Fruit fly (Drosophila melanogaster) whole organism, embryonic: Measurements from ENCODE around the gene Sfp79B.

Experiments
- BEAF-32 ChIP-seq: fragments of 200-800 bp; sonication (Bioruptor generic); optimal IDR thresholded peaks from 3 replicates; lab custom pipeline; 2017; ENCODE audit warnings: missing biosample characterization, missing genetic modification characterization, mild to moderate bottlenecking, moderate library complexity, missing genetic modification reagents
- Bdp1 ChIP-seq: fragments of 200-800 bp; sonication (Bioruptor generic); optimal IDR thresholded peaks from 3 replicates; lab custom pipeline; 2016; ENCODE audit warnings: missing biosample characterization, missing genetic modification characterization
- Bteb2 ChIP-seq: fragments of 200-800 bp; sonication (Bioruptor generic); optimal IDR thresholded peaks from 2 replicates; lab custom pipeline; 2016; ENCODE audit warnings: missing biosample characterization, missing genetic modification characterization
- CG10959 ChIP-seq: fragments of 200-800 bp; sonication (Bioruptor generic); IDR thresholded peaks from 2 replicates; pipeline ENCODE4 v1.3.6; 2022; ENCODE audit warnings: missing biosample characterization, missing genetic modification characterization
- CG11398 ChIP-seq: fragments of 200-800 bp; sonication (Bioruptor generic); optimal IDR thresholded peaks from 2 replicates; lab custom pipeline; 2016; ENCODE audit warnings: missing biosample characterization, missing genetic modification characterization
- CG11560 ChIP-seq: fragments of 200-800 bp; sonication (Bioruptor generic); IDR thresholded peaks from 3 replicates; pipeline ENCODE4 v1.3.6; 2022; ENCODE audit warnings: missing biosample characterization, missing genetic modification characterization
- CG13123 ChIP-seq: fragments of 200-800 bp; sonication (Bioruptor generic); optimal IDR thresholded peaks from 2 replicates; lab custom pipeline; 2016; ENCODE audit warnings: missing biosample characterization, missing genetic modification characterization
- CG14014 ChIP-seq: fragments of 200-800 bp; sonication (Bioruptor generic); IDR thresholded peaks from 2 replicates; pipeline ENCODE4 v1.3.6; 2022; ENCODE audit warnings: missing biosample characterization, missing genetic modification characterization
- CG1603 ChIP-seq: fragments of 200-800 bp; sonication (Bioruptor generic); optimal IDR thresholded peaks from 2 replicates; lab custom pipeline; 2019; ENCODE audit warnings: missing biosample characterization, mild to moderate bottlenecking, missing genetic modification characterization, moderate library complexity
- CG17359 ChIP-seq: fragments of 200-800 bp; sonication (Bioruptor generic); optimal IDR thresholded peaks from 3 replicates; lab custom pipeline; 2018; ENCODE audit warnings: missing biosample characterization, mild to moderate bottlenecking, missing genetic modification characterization, moderate library complexity
- CG17568 ChIP-seq: fragments of 200-800 bp; sonication (Bioruptor generic); optimal IDR thresholded peaks from 2 replicates; lab custom pipeline; 2018; ENCODE audit warnings: missing biosample characterization, mild to moderate bottlenecking, missing genetic modification characterization, moderate library complexity
- CG1792 ChIP-seq: fragments of 200-800 bp; sonication (Bioruptor generic); optimal IDR thresholded peaks from 2 replicates; lab custom pipeline; 2016; ENCODE audit warnings: missing biosample characterization, missing genetic modification characterization
- CG18619 ChIP-seq: fragments of 200-800 bp; sonication (Bioruptor generic); optimal IDR thresholded peaks from 3 replicates; lab custom pipeline; 2017; ENCODE audit warnings: missing biosample characterization, mild to moderate bottlenecking, missing genetic modification characterization
- CG2199 ChIP-seq: fragments of 200-800 bp; sonication (Bioruptor generic); IDR thresholded peaks from 3 replicates; pipeline ENCODE4 v1.3.6; 2022; ENCODE audit warnings: missing biosample characterization, missing genetic modification characterization
- CG32532 ChIP-seq: fragments of 200-800 bp; sonication (Bioruptor generic); IDR thresholded peaks from 2 replicates; pipeline ENCODE4 v1.3.6; 2022; ENCODE audit warnings: missing biosample characterization, missing genetic modification characterization
- CG33213 ChIP-seq: fragments of 200-800 bp; sonication (Bioruptor generic); optimal IDR thresholded peaks from 3 replicates; lab custom pipeline; 2016; ENCODE audit warnings: missing biosample characterization, missing genetic modification characterization
- CG34376 ChIP-seq: fragments of 200-800 bp; sonication (Bioruptor generic); optimal IDR thresholded peaks from 2 replicates; lab custom pipeline; 2018; ENCODE audit warnings: missing biosample characterization, mild to moderate bottlenecking, missing genetic modification characterization
- CG3838 ChIP-seq: fragments of 200-800 bp; sonication (Bioruptor generic); optimal IDR thresholded peaks from 3 replicates; lab custom pipeline; 2016; ENCODE audit warnings: missing biosample characterization, missing genetic modification characterization
- CG3995 ChIP-seq: fragments of 200-800 bp; sonication (Bioruptor generic); optimal IDR thresholded peaks from 3 replicates; lab custom pipeline; 2016; ENCODE audit warnings: missing biosample characterization, missing genetic modification characterization
- CG6683 ChIP-seq: fragments of 200-800 bp; sonication (Bioruptor generic); optimal IDR thresholded peaks from 2 replicates; lab custom pipeline; 2017; ENCODE audit warnings: missing biosample characterization, mild to moderate bottlenecking, missing genetic modification characterization, missing genetic modification reagents
- CG6765 ChIP-seq: fragments of 200-800 bp; sonication (Bioruptor generic); optimal IDR thresholded peaks from 3 replicates; lab custom pipeline; 2017; ENCODE audit warnings: missing biosample characterization, mild to moderate bottlenecking, missing genetic modification characterization
- CG8359 ChIP-seq: fragments of 200-800 bp; sonication (Bioruptor generic); optimal IDR thresholded peaks from 2 replicates; lab custom pipeline; 2017; ENCODE audit warnings: missing biosample characterization, mild to moderate bottlenecking, missing genetic modification characterization, borderline replicate concordance
- CG9215 ChIP-seq: fragments of 200-800 bp; sonication (Bioruptor generic); IDR thresholded peaks from 2 replicates; pipeline ENCODE4 v1.3.6; 2022; ENCODE audit warnings: missing biosample characterization, missing genetic modification characterization
- CHES-1-like ChIP-seq: fragments of 200-800 bp; sonication (Bioruptor generic); optimal IDR thresholded peaks from 2 replicates; lab custom pipeline; 2016; ENCODE audit warnings: missing biosample characterization, missing genetic modification characterization
- Dad ChIP-seq: fragments of 200-800 bp; sonication (Bioruptor generic); optimal IDR thresholded peaks from 3 replicates; lab custom pipeline; 2016; ENCODE audit warnings: missing biosample characterization, missing genetic modification characterization
- Hr51 ChIP-seq, 2 experiments: fragments of 200-800 bp; sonication (Bioruptor generic); optimal IDR thresholded peaks; 2 replicates in 1 of 2; 3 replicates in 1 of 2; lab custom pipeline; 2016 to 2018; ENCODE audit warnings: missing biosample characterization in 2 of 2, missing genetic modification characterization in 2 of 2, mild to moderate bottlenecking in 1 of 2, moderate library complexity in 1 of 2
- Max ChIP-seq: fragments of 200-800 bp; sonication (Bioruptor generic); optimal IDR thresholded peaks from 2 replicates; lab custom pipeline; 2016; ENCODE audit warnings: missing biosample characterization, mild to moderate bottlenecking, missing genetic modification characterization
- Myb ChIP-seq: fragments of 200-800 bp; sonication (Bioruptor generic); optimal IDR thresholded peaks from 2 replicates; lab custom pipeline; 2016; ENCODE audit warnings: missing biosample characterization, missing genetic modification characterization
- Optix ChIP-seq: fragments of 200-800 bp; sonication (Bioruptor generic); IDR thresholded peaks from 3 replicates; pipeline ENCODE4 v1.3.6; 2022; ENCODE audit warnings: missing biosample characterization, missing genetic modification characterization
- Pdp1 ChIP-seq, 2 experiments: fragments of 200-800 bp; sonication (Bioruptor generic); optimal IDR thresholded peaks; 3 replicates each; lab custom pipeline; 2016; ENCODE audit warnings: missing biosample characterization in 2 of 2, missing genetic modification characterization in 2 of 2, mild to moderate bottlenecking in 1 of 2, moderate library complexity in 1 of 2
- Sin3A ChIP-seq: fragments of >200 bp; optimal IDR thresholded peaks from 2 replicates; lab custom pipeline; 2018
- Ssrp ChIP-seq: fragments of 200-800 bp; sonication (Bioruptor generic); optimal IDR thresholded peaks from 2 replicates; lab custom pipeline; 2018; ENCODE audit warnings: missing biosample characterization, mild to moderate bottlenecking, missing genetic modification characterization, moderate library complexity
- ap ChIP-seq: fragments of 200-800 bp; sonication (Bioruptor generic); IDR thresholded peaks from 2 replicates; pipeline ENCODE4 v1.3.6; 2022; ENCODE audit warnings: missing biosample characterization, missing genetic modification characterization
- btn ChIP-seq: fragments of 200-800 bp; sonication (Bioruptor generic); optimal IDR thresholded peaks from 2 replicates; lab custom pipeline; 2016; ENCODE audit warnings: missing biosample characterization, missing genetic modification characterization
- ci ChIP-seq: fragments of 200-800 bp; sonication (Bioruptor generic); IDR thresholded peaks from 3 replicates; pipeline ENCODE4 v1.3.6; 2022; ENCODE audit warnings: missing biosample characterization, missing genetic modification characterization
- cwo ChIP-seq: fragments of 200-800 bp; sonication (Bioruptor generic); optimal IDR thresholded peaks from 3 replicates; lab custom pipeline; 2017; ENCODE audit warnings: missing biosample characterization, missing genetic modification characterization, mild to moderate bottlenecking, moderate library complexity, missing genetic modification reagents
- gem ChIP-seq: fragments of 200-800 bp; sonication (Bioruptor generic); optimal IDR thresholded peaks from 2 replicates; lab custom pipeline; 2019; ENCODE audit warnings: missing biosample characterization, mild to moderate bottlenecking, missing genetic modification characterization, moderate library complexity
- inv ChIP-seq: fragments of 200-800 bp; sonication (Bioruptor generic); IDR thresholded peaks from 2 replicates; pipeline ENCODE4 v1.3.6; 2022; ENCODE audit warnings: missing biosample characterization, missing genetic modification characterization; ENCODE audit not compliant: partially characterized antibody
- kah ChIP-seq: fragments of 200-800 bp; sonication (Bioruptor generic); optimal IDR thresholded peaks from 2 replicates; lab custom pipeline; 2018; ENCODE audit warnings: missing biosample characterization, mild to moderate bottlenecking, missing genetic modification characterization
- nom ChIP-seq: fragments of 200-800 bp; sonication (Bioruptor generic); optimal IDR thresholded peaks from 2 replicates; lab custom pipeline; 2017; ENCODE audit warnings: missing biosample characterization, missing genetic modification characterization, mild to moderate bottlenecking, moderate library complexity, missing genetic modification reagents
- pnt ChIP-seq: fragments of 200-800 bp; sonication (Bioruptor generic); optimal IDR thresholded peaks from 3 replicates; lab custom pipeline; 2016; ENCODE audit warnings: missing biosample characterization, missing genetic modification characterization
- prd ChIP-seq, 3 experiments: fragments of >200 bp in 2 of 3; fragments of 200-800 bp in 1 of 3; sonication (Bioruptor generic) in 1 of 3; optimal IDR thresholded peaks in 2 of 3; IDR thresholded peaks in 1 of 3; 2 replicates in 2 of 3; 3 replicates in 1 of 3; pipeline versions ENCODE4 v1.3.6 to Lab custom; 2017 to 2022; ENCODE audit warnings: missing biosample characterization in 1 of 3, missing genetic modification characterization in 1 of 3
- pzg ChIP-seq: fragments of 200-800 bp; sonication (Bioruptor generic); optimal IDR thresholded peaks from 3 replicates; lab custom pipeline; 2018; ENCODE audit warnings: missing biosample characterization, mild to moderate bottlenecking, missing genetic modification characterization, moderate library complexity
- salm ChIP-seq: fragments of 200-800 bp; sonication (Bioruptor generic); optimal IDR thresholded peaks from 2 replicates; lab custom pipeline; 2018; ENCODE audit warnings: missing biosample characterization, mild to moderate bottlenecking, missing genetic modification characterization
- sd ChIP-seq: fragments of 200-800 bp; sonication (Bioruptor generic); optimal IDR thresholded peaks from 3 replicates; lab custom pipeline; 2018; ENCODE audit warnings: missing biosample characterization, mild to moderate bottlenecking, missing genetic modification characterization, moderate library complexity
- sob ChIP-seq: fragments of 200-800 bp; sonication (Bioruptor generic); IDR thresholded peaks from 2 replicates; pipeline ENCODE4 v1.3.6; 2022; ENCODE audit warnings: missing biosample characterization, missing genetic modification characterization
- twi ChIP-seq: fragments of 200-800 bp; optimal IDR thresholded peaks from 2 replicates; lab custom pipeline; 2019; ENCODE audit warnings: missing biosample characterization, mild to moderate bottlenecking, missing genetic modification characterization, moderate library complexity
- vvl ChIP-seq: fragments of 200-800 bp; sonication (Bioruptor generic); IDR thresholded peaks from 2 replicates; pipeline ENCODE4 v1.3.6; 2022; ENCODE audit warnings: missing biosample characterization, missing genetic modification characterization
- yki ChIP-seq: fragments of >200 bp; optimal IDR thresholded peaks from 3 replicates; lab custom pipeline; 2018

The Sfp79B gene

dm6 chr3L:22075706-22076398, 4.3 kb upstream of the Sfp79B start, which contains the start of the genes CG7130 and RpLP0 (continued):
- peak; percentile 54 for TF ChIP-seq Ssrp (tag; lab: Kevin White, UChicago)
- TF ChIP-seq Dad = peak; percentile 90
- TF ChIP-seq Max (GFP tag; lab: Kevin White, UChicago) = peak; percentile 90
- peak; percentile 91 for TF ChIP-seq CG8359
- peak; percentile 90 for TF ChIP-seq Bteb2 (GFP tag; lab: Kevin White, UChicago)
- peak; percentile 29; the same call in 1 of the 2 replicates for TF ChIP-seq CG10959 (GFP tag; lab: Robert Waterston, UW)
- TF ChIP-seq CG17359 (tag; lab: Kevin White, UChicago) = peak; percentile 87
- peak; percentile 96 for TF ChIP-seq CG18619 (GFP tag; lab: Kevin White, UChicago)
- peak; percentile 89 for TF ChIP-seq CG6683 (GFP tag; lab: Kevin White, UChicago)
- TF ChIP-seq sob (GFP tag; lab: Robert Waterston, UW) = peak; percentile 92
- no peak for TF ChIP-seq yki
- peak; percentile 93 for TF ChIP-seq CG1603 (tag; lab: Kevin White, UChicago)
- TF ChIP-seq ci = peak; percentile 97
- peak; percentile 93 for TF ChIP-seq vvl
- peak; percentile 82 for TF ChIP-seq Myb
- TF ChIP-seq Sin3A (lab: Kevin White, UChicago) = peak; percentile 94
- peak; percentile 81 for TF ChIP-seq CG3995 (GFP tag; lab: Kevin White, UChicago)
- peak; percentile 97 for TF ChIP-seq CG6765
- TF ChIP-seq CG11398 (GFP tag; lab: Kevin White, UChicago) = peak; percentile 94
- no peak for TF ChIP-seq prd (optimal IDR thresholded peaks at IDR 0.05; lab: Kevin White, UChicago)
- TF ChIP-seq prd (GFP tag; IDR thresholded peaks at IDR 0.05; lab: Robert Waterston, UW) = peak; percentile 55; the same call in 2 of the 3 replicates
- peak; percentile 87 for TF ChIP-seq kah (GFP tag; lab: Kevin White, UChicago)
- peak; percentile 72; the same call in 1 of the 3 replicates for TF ChIP-seq CG11560 (tag; lab: Robert Waterston, UW)
- peak; percentile 56 for TF ChIP-seq pnt (GFP tag; lab: Kevin White, UChicago)
- TF ChIP-seq salm = peak; percentile 83
- TF ChIP-seq gem (tag; lab: Kevin White, UChicago) = peak; percentile 74
- TF ChIP-seq Optix = peak; percentile 76
- TF ChIP-seq pzg (GFP tag; lab: Kevin White, UChicago) = peak; percentile 93
- TF ChIP-seq CG9215 (GFP tag; lab: Robert Waterston, UW) = peak; percentile 56
- peak; percentile 81 for TF ChIP-seq twi (tag; lab: Kevin White, UChicago)
- TF ChIP-seq CG17568 (GFP tag; lab: Kevin White, UChicago) = peak; percentile 94
- peak; percentile 57 for TF ChIP-seq sd (tag; lab: Kevin White, UChicago)
- peak; percentile 84 to 94 for TF ChIP-seq Hr51 (GFP tag; optimal IDR thresholded peaks at IDR 0.05; lab: Kevin White, UChicago)
- peak; percentile 80 for TF ChIP-seq CG14014 (GFP tag; lab: Robert Waterston, UW)
- TF ChIP-seq CG34376 (GFP tag; lab: Kevin White, UChicago) = peak; percentile 97
- TF ChIP-seq ap (GFP tag; lab: Robert Waterston, UW) = peak; percentile 87
- TF ChIP-seq CG2199 = no peak
- TF ChIP-seq Bdp1 (GFP tag; lab: Kevin White, UChicago) = peak; percentile 87
- TF ChIP-seq cwo = peak; percentile 77
- peak; percentile 88 for TF ChIP-seq CG1792 (GFP tag; lab: Kevin White, UChicago)
- TF ChIP-seq btn (GFP tag; lab: Kevin White, UChicago) = peak; percentile 91
- peak; percentile 94 for TF ChIP-seq CHES-1-like (GFP tag; lab: Kevin White, UChicago)
- TF ChIP-seq BEAF-32 = peak; percentile 75
- TF ChIP-seq inv (GFP tag; lab: Robert Waterston, UW) = no peak; the same call in 1 of the 2 replicates
- TF ChIP-seq CG32532 (GFP tag; lab: Robert Waterston, UW) = peak; percentile 90
- TF ChIP-seq CG33213 (GFP tag; lab: Kevin White, UChicago) = peak; percentile 96
- TF ChIP-seq nom (GFP tag; lab: Kevin White, UChicago) = peak; percentile 86
- peak; percentile 81 for TF ChIP-seq CG3838 (GFP tag; lab: Kevin White, UChicago)
- peak; percentile 86 for TF ChIP-seq CG13123 (GFP tag; lab: Kevin White, UChicago)
- TF ChIP-seq Pdp1 (GFP tag; optimal IDR thresholded peaks at IDR 0.05; lab: Kevin White, UChicago) = peak; percentile 80 to 87
